Worm (Caenorhabditis elegans) whole organism, L3 larva: ENCODE data around the gene egrh-3.

Experiments used
- R02D3.7 ChIP-seq: fragments of 150-350 bp; optimal IDR thresholded peaks from 2 replicates; lab custom pipeline; 2014; ENCODE audit warnings: missing biosample characterization, missing genetic modification characterization
- ZK546.5 ChIP-seq: sonication (generic microtip); optimal IDR thresholded peaks from 2 replicates; lab custom pipeline; 2017; ENCODE audit warnings: missing biosample characterization, missing genetic modification characterization
- aly-2 ChIP-seq: fragments of 150-350 bp; optimal IDR thresholded peaks from 2 replicates; lab custom pipeline; 2014; ENCODE audit warnings: missing biosample characterization, missing genetic modification characterization
- ama-1 ChIP-seq: fragments of 150-350 bp; optimal IDR thresholded peaks from 2 replicates; lab custom pipeline; 2018
- ceh-16 ChIP-seq: sonication (generic microtip); optimal IDR thresholded peaks from 2 replicates; lab custom pipeline; 2017; ENCODE audit warnings: missing biosample characterization, missing genetic modification characterization
- ceh-28 ChIP-seq: fragments of 150-350 bp; optimal IDR thresholded peaks from 2 replicates; lab custom pipeline; 2014; ENCODE audit warnings: missing biosample characterization, missing genetic modification reagents, missing genetic modification characterization
- ceh-82 ChIP-seq: fragments of 150-350 bp; optimal IDR thresholded peaks from 2 replicates; lab custom pipeline; 2014; ENCODE audit warnings: missing biosample characterization, missing genetic modification characterization
- ceh-9 ChIP-seq: sonication (generic microtip); optimal IDR thresholded peaks from 2 replicates; lab custom pipeline; 2018; ENCODE audit warnings: missing biosample characterization, missing genetic modification characterization
- daf-12 ChIP-seq: fragments of 150-350 bp; optimal IDR thresholded peaks from 2 replicates; lab custom pipeline; 2014; ENCODE audit warnings: missing biosample characterization, missing genetic modification reagents, missing genetic modification characterization
- egl-27 ChIP-seq: sonication (generic microtip); optimal IDR thresholded peaks from 4 replicates; lab custom pipeline; 2017; ENCODE audit warnings: missing biosample characterization, missing genetic modification reagents, missing genetic modification characterization
- egl-5 ChIP-seq: fragments of 150-350 bp; optimal IDR thresholded peaks from 2 replicates; lab custom pipeline; 2017; ENCODE audit warnings: missing biosample characterization, missing genetic modification reagents, missing genetic modification characterization, inconsistent platforms
- elt-1 ChIP-seq: fragments of 150-350 bp; optimal IDR thresholded peaks from 2 replicates; lab custom pipeline; 2014; ENCODE audit warnings: missing biosample characterization, missing genetic modification characterization
- elt-2 ChIP-seq: sonication (generic microtip); optimal IDR thresholded peaks from 2 replicates; lab custom pipeline; 2016; ENCODE audit warnings: missing genetic modification reagents, mild to moderate bottlenecking, missing genetic modification characterization, missing compliant biosample characterization
- elt-3 ChIP-seq, 3 experiments: fragments of 150-350 bp in 1 of 3; sonication (generic microtip) in 2 of 3; optimal IDR thresholded peaks; 2 replicates in 2 of 3; 4 replicates in 1 of 3; lab custom pipeline; 2014 to 2017; ENCODE audit warnings: missing biosample characterization in 3 of 3, missing genetic modification characterization in 3 of 3
- eor-1 ChIP-seq, 2 experiments: fragments of 150-350 bp; optimal IDR thresholded peaks; 2 replicates each; lab custom pipeline; 2014 to 2018; ENCODE audit warnings: missing biosample characterization in 2 of 2, missing genetic modification characterization in 2 of 2
- fkh-10 ChIP-seq: sonication (generic microtip); optimal IDR thresholded peaks from 2 replicates; lab custom pipeline; 2017; ENCODE audit warnings: missing biosample characterization, missing genetic modification reagents, missing genetic modification characterization
- fkh-2 ChIP-seq: fragments of 150-350 bp; optimal IDR thresholded peaks from 2 replicates; lab custom pipeline; 2014; ENCODE audit warnings: missing biosample characterization, missing genetic modification reagents, missing genetic modification characterization
- fos-1 ChIP-seq: fragments of 150-350 bp; optimal IDR thresholded peaks from 2 replicates; lab custom pipeline; 2014; ENCODE audit warnings: missing biosample characterization, missing genetic modification characterization
- hmg-11 ChIP-seq: sonication (generic microtip); optimal IDR thresholded peaks from 2 replicates; lab custom pipeline; 2016; ENCODE audit warnings: missing genetic modification characterization, missing compliant biosample characterization
- jun-1 ChIP-seq: fragments of 150-350 bp; optimal IDR thresholded peaks from 2 replicates; lab custom pipeline; 2014; ENCODE audit warnings: missing biosample characterization, missing genetic modification reagents, missing genetic modification characterization
- lin-15B ChIP-seq: fragments of 150-350 bp; optimal IDR thresholded peaks from 2 replicates; lab custom pipeline; 2014; ENCODE audit warnings: missing biosample characterization, missing genetic modification characterization
- lin-39 ChIP-seq: fragments of 150-350 bp; optimal IDR thresholded peaks from 2 replicates; lab custom pipeline; 2018; ENCODE audit warnings: missing biosample characterization, missing genetic modification reagents, missing genetic modification characterization
- lsy-12 ChIP-seq: sonication (generic microtip); optimal IDR thresholded peaks from 2 replicates; lab custom pipeline; 2016; ENCODE audit warnings: mild to moderate bottlenecking, missing genetic modification characterization, missing compliant biosample characterization
- mdl-1 ChIP-seq: fragments of 150-350 bp; optimal IDR thresholded peaks from 2 replicates; lab custom pipeline; 2014; ENCODE audit warnings: missing biosample characterization, missing genetic modification characterization
- mml-1 ChIP-seq: fragments of 150-350 bp; sonication (generic microtip); optimal IDR thresholded peaks from 3 replicates; lab custom pipeline; 2014; ENCODE audit warnings: missing biosample characterization, missing genetic modification characterization
- nfya-1 ChIP-seq: sonication (generic microtip); optimal IDR thresholded peaks from 2 replicates; lab custom pipeline; 2017; ENCODE audit warnings: missing genetic modification characterization, mild to moderate bottlenecking, missing compliant biosample characterization, antibody characterized with exemption, moderate library complexity; ENCODE audit not compliant: insufficient read depth
- nhr-11 ChIP-seq: fragments of 150-350 bp; optimal IDR thresholded peaks from 2 replicates; lab custom pipeline; 2014; ENCODE audit warnings: missing biosample characterization, missing genetic modification characterization
- nhr-12 ChIP-seq: fragments of 150-350 bp; optimal IDR thresholded peaks from 2 replicates; lab custom pipeline; 2014; ENCODE audit warnings: missing biosample characterization, missing genetic modification characterization
- nhr-23 ChIP-seq: fragments of 150-350 bp; optimal IDR thresholded peaks from 2 replicates; lab custom pipeline; 2014; ENCODE audit warnings: missing biosample characterization, missing genetic modification reagents, missing genetic modification characterization
- nhr-237 ChIP-seq: fragments of 150-350 bp; optimal IDR thresholded peaks from 2 replicates; lab custom pipeline; 2014; ENCODE audit warnings: missing biosample characterization, missing genetic modification characterization
- nhr-25 ChIP-seq: sonication (generic microtip); optimal IDR thresholded peaks from 2 replicates; lab custom pipeline; 2017; ENCODE audit warnings: missing biosample characterization, missing genetic modification characterization
- nhr-28 ChIP-seq: fragments of 150-350 bp; optimal IDR thresholded peaks from 2 replicates; lab custom pipeline; 2014; ENCODE audit warnings: missing biosample characterization, missing genetic modification characterization
- nhr-43 ChIP-seq: sonication (generic microtip); optimal IDR thresholded peaks from 2 replicates; lab custom pipeline; 2016; ENCODE audit warnings: mild to moderate bottlenecking, missing genetic modification characterization, missing compliant biosample characterization; ENCODE audit not compliant: poor library complexity, severe bottlenecking
- nhr-67 ChIP-seq: fragments of 150-350 bp; optimal IDR thresholded peaks from 2 replicates; lab custom pipeline; 2014; ENCODE audit warnings: missing biosample characterization, missing genetic modification characterization
- nhr-76 ChIP-seq: fragments of 150-350 bp; sonication (generic microtip); optimal IDR thresholded peaks from 5 replicates; lab custom pipeline; 2014; ENCODE audit warnings: missing biosample characterization, missing genetic modification characterization
- nhr-77 ChIP-seq: fragments of 150-350 bp; optimal IDR thresholded peaks from 2 replicates; lab custom pipeline; 2014; ENCODE audit warnings: missing biosample characterization, missing genetic modification characterization
- pha-4 ChIP-seq: fragments of 150-350 bp; optimal IDR thresholded peaks from 2 replicates; lab custom pipeline; 2014; ENCODE audit warnings: missing biosample characterization, missing genetic modification reagents, missing genetic modification characterization
- pqm-1 ChIP-seq: fragments of 150-350 bp; optimal IDR thresholded peaks from 2 replicates; lab custom pipeline; 2017; ENCODE audit warnings: missing biosample characterization, missing genetic modification characterization, inconsistent platforms
- sea-2 ChIP-seq: fragments of 150-350 bp; sonication (generic microtip); optimal IDR thresholded peaks from 4 replicates; lab custom pipeline; 2014; ENCODE audit warnings: missing biosample characterization, missing genetic modification reagents, missing genetic modification characterization
- skn-1 ChIP-seq: fragments of 150-350 bp; optimal IDR thresholded peaks from 2 replicates; lab custom pipeline; 2014; ENCODE audit warnings: missing biosample characterization, missing genetic modification characterization
- snpc-4 ChIP-seq: fragments of 150-350 bp; optimal IDR thresholded peaks from 2 replicates; lab custom pipeline; 2014; ENCODE audit warnings: missing biosample characterization, missing genetic modification characterization
- tbx-2 ChIP-seq: sonication (generic microtip); optimal IDR thresholded peaks from 2 replicates; lab custom pipeline; 2016; ENCODE audit warnings: mild to moderate bottlenecking, missing genetic modification characterization, missing compliant biosample characterization
- unc-39 ChIP-seq: sonication (generic microtip); optimal IDR thresholded peaks from 4 replicates; lab custom pipeline; 2017; ENCODE audit warnings: missing biosample characterization, missing genetic modification characterization
- unc-62 ChIP-seq: fragments of 150-350 bp; sonication (generic microtip); optimal IDR thresholded peaks from 4 replicates; lab custom pipeline; 2014; ENCODE audit warnings: missing biosample characterization, missing genetic modification reagents, missing genetic modification characterization
- zag-1 ChIP-seq: fragments of 150-350 bp; optimal IDR thresholded peaks from 2 replicates; lab custom pipeline; 2014; ENCODE audit warnings: missing biosample characterization, missing genetic modification characterization
- ztf-11 ChIP-seq: fragments of 150-350 bp; optimal IDR thresholded peaks from 2 replicates; lab custom pipeline; 2014; ENCODE audit warnings: missing biosample characterization, missing genetic modification characterization
- ztf-4 ChIP-seq: fragments of 150-350 bp; optimal IDR thresholded peaks from 2 replicates; lab custom pipeline; 2014; ENCODE audit warnings: missing biosample characterization, missing genetic modification characterization

Gene egrh-3

ce11 chrIV:2709590-2710201 lies 21.1 kb upstream of the egrh-3 start:
- TF ChIP-seq lin-39 (tag; lab: Kevin White, UChicago) (no peak), fos-1 (tag; lab: Kevin White, UChicago) (peak; percentile 52), pha-4 (tag; lab: Kevin White, UChicago) (peak; percentile 39), elt-2 (tag; lab: Kevin White, UChicago) (peak; percentile 55)

ce11 chrIV:2708329-2708965 lies 19.9 kb upstream of the egrh-3 start:
- no peak for TF ChIP-seq ztf-11 (tag; lab: Kevin White, UChicago)
- no peak for TF ChIP-seq nhr-28
- peak; percentile 94 for TF ChIP-seq nfya-1
- peak; percentile 60 for TF ChIP-seq nhr-43 (tag; lab: Kevin White, UChicago)
- no peak for TF ChIP-seq aly-2 (tag; lab: Kevin White, UChicago)
- peak; percentile 86 for TF ChIP-seq mdl-1 (tag; lab: Kevin White, UChicago)
- TF ChIP-seq nhr-237 (tag; lab: Kevin White, UChicago) = no peak
- no peak for TF ChIP-seq ceh-9
- no peak for TF ChIP-seq ZK546.5
- peak; percentile 17 for TF ChIP-seq skn-1
- TF ChIP-seq ceh-82 = no peak
- peak; percentile 83 for TF ChIP-seq pha-4 (tag; lab: Kevin White, UChicago)
- TF ChIP-seq tbx-2 = peak; percentile 64
- TF ChIP-seq nhr-11 (tag; lab: Kevin White, UChicago) = peak; percentile 50
- no peak for TF ChIP-seq fos-1 (tag; lab: Kevin White, UChicago)
- TF ChIP-seq fkh-2 (tag; lab: Kevin White, UChicago) = no peak
- TF ChIP-seq hmg-11 (tag; lab: Kevin White, UChicago) = peak; percentile 99
- TF ChIP-seq pqm-1 (tag; lab: Kevin White, UChicago) = peak; percentile 35
- TF ChIP-seq zag-1 (tag; lab: Kevin White, UChicago) = no peak
- peak; percentile 78 for TF ChIP-seq fkh-10 (GFP tag; lab: Kevin White, UChicago)
- peak; percentile 57 for TF ChIP-seq elt-2 (tag; lab: Kevin White, UChicago)
- TF ChIP-seq elt-3 (tag; optimal IDR thresholded peaks at IDR 0.05; lab: Kevin White, UChicago) = no peak
- peak; percentile 81 for TF ChIP-seq lin-15B (tag; lab: Kevin White, UChicago)
- TF ChIP-seq daf-12 (tag; lab: Kevin White, UChicago) = no peak
- TF ChIP-seq unc-62 (GFP tag; lab: Kevin White, UChicago) = no peak
- TF ChIP-seq ceh-28 (tag; lab: Kevin White, UChicago) = peak; percentile 73
- no peak for TF ChIP-seq ceh-16 (tag; lab: Kevin White, UChicago)
- no peak for TF ChIP-seq mml-1
- peak; percentile 48 for TF ChIP-seq nhr-25 (tag; lab: Kevin White, UChicago)
- no peak for TF ChIP-seq egl-5 (tag; lab: Kevin White, UChicago)
- TF ChIP-seq elt-1 (tag; lab: Kevin White, UChicago) = peak; percentile 17
- TF ChIP-seq lsy-12 (tag; lab: Kevin White, UChicago) = peak; percentile 53
- no peak for TF ChIP-seq nhr-76 (tag; lab: Kevin White, UChicago)
- no peak for TF ChIP-seq unc-39
- TF ChIP-seq R02D3.7 = peak; percentile 45
- TF ChIP-seq eor-1 (tag; optimal IDR thresholded peaks at IDR 0.05; lab: Kevin White, UChicago) = no peak
- no peak for TF ChIP-seq nhr-12
- no peak for TF ChIP-seq ztf-4 (tag; lab: Kevin White, UChicago)
- TF ChIP-seq nhr-77 (tag; lab: Kevin White, UChicago) = no peak
- TF ChIP-seq sea-2 = no peak
- TF ChIP-seq nhr-23 = peak; percentile 71
- TF ChIP-seq egl-27 (tag; lab: Kevin White, UChicago) = peak; percentile 39
- peak; percentile 87 for TF ChIP-seq jun-1 (tag; lab: Kevin White, UChicago)
- TF ChIP-seq nhr-67 (tag; lab: Kevin White, UChicago) = no peak
- TF ChIP-seq ama-1 (lab: Kevin White, UChicago) = no peak
- TF ChIP-seq lin-39 (tag; lab: Kevin White, UChicago) = peak; percentile 92
- peak; percentile 58 for TF ChIP-seq snpc-4 (tag; lab: Kevin White, UChicago)
